Fruit fly (Drosophila melanogaster) whole organism, embryonic: Measurements from ENCODE around the gene jhamt.

Experiments used
- Bgb ChIP-seq: fragments of 200-800 bp; sonication (Bioruptor generic); IDR thresholded peaks from 2 replicates; pipeline ENCODE4 v1.3.6; 2022; ENCODE audit warnings: missing biosample characterization, missing genetic modification characterization; ENCODE audit not compliant: partially characterized antibody
- CG10366 ChIP-seq: fragments of 200-800 bp; sonication (Bioruptor generic); IDR thresholded peaks from 2 replicates; pipeline ENCODE4 v1.3.6; 2022; ENCODE audit warnings: missing biosample characterization, missing genetic modification characterization
- CG11560 ChIP-seq: fragments of 200-800 bp; sonication (Bioruptor generic); IDR thresholded peaks from 3 replicates; pipeline ENCODE4 v1.3.6; 2022; ENCODE audit warnings: missing biosample characterization, missing genetic modification characterization
- CG13424 ChIP-seq: fragments of 200-800 bp; sonication (Bioruptor generic); optimal IDR thresholded peaks from 2 replicates; lab custom pipeline; 2019; ENCODE audit warnings: missing biosample characterization, mild to moderate bottlenecking, missing genetic modification characterization, moderate library complexity
- CG13775 ChIP-seq: fragments of 200-800 bp; sonication (Bioruptor generic); optimal IDR thresholded peaks from 3 replicates; lab custom pipeline; 2017; ENCODE audit warnings: missing biosample characterization, mild to moderate bottlenecking, missing genetic modification characterization
- CG16779 ChIP-seq: fragments of 200-800 bp; sonication (Bioruptor generic); IDR thresholded peaks from 2 replicates; pipeline ENCODE4 v1.3.6; 2022; ENCODE audit warnings: missing biosample characterization, missing genetic modification characterization
- CG2116 ChIP-seq: fragments of 200-800 bp; sonication (Bioruptor generic); optimal IDR thresholded peaks from 3 replicates; lab custom pipeline; 2018; ENCODE audit warnings: missing biosample characterization, mild to moderate bottlenecking, missing genetic modification characterization
- CG2129 ChIP-seq: fragments of 200-800 bp; sonication (Bioruptor generic); IDR thresholded peaks from 2 replicates; pipeline ENCODE4 v1.3.6; 2022; ENCODE audit warnings: missing biosample characterization, missing genetic modification characterization; ENCODE audit not compliant: partially characterized antibody
- CG2199 ChIP-seq: fragments of 200-800 bp; sonication (Bioruptor generic); IDR thresholded peaks from 3 replicates; pipeline ENCODE4 v1.3.6; 2022; ENCODE audit warnings: missing biosample characterization, missing genetic modification characterization
- CG31441 ChIP-seq: fragments of 200-800 bp; sonication (Bioruptor generic); IDR thresholded peaks from 2 replicates; pipeline ENCODE4 v1.3.6; 2022; ENCODE audit warnings: missing biosample characterization, missing genetic modification characterization
- CG3995 ChIP-seq: fragments of 200-800 bp; sonication (Bioruptor generic); optimal IDR thresholded peaks from 3 replicates; lab custom pipeline; 2016; ENCODE audit warnings: missing biosample characterization, missing genetic modification characterization
- CG6272 ChIP-seq: fragments of 200-800 bp; sonication (Bioruptor generic); IDR thresholded peaks from 2 replicates; pipeline ENCODE4 v1.3.6; 2022; ENCODE audit warnings: missing biosample characterization, missing genetic modification characterization
- CG6813 ChIP-seq: fragments of 200-800 bp; sonication (Bioruptor generic); optimal IDR thresholded peaks from 2 replicates; lab custom pipeline; 2017; ENCODE audit warnings: missing biosample characterization, missing genetic modification characterization, mild to moderate bottlenecking, moderate library complexity, missing genetic modification reagents
- CG7839 ChIP-seq: fragments of 200-800 bp; sonication (Bioruptor generic); optimal IDR thresholded peaks from 3 replicates; lab custom pipeline; 2018; ENCODE audit warnings: missing biosample characterization, mild to moderate bottlenecking, missing genetic modification characterization, moderate library complexity
- CG7963 ChIP-seq: fragments of 200-800 bp; sonication (Bioruptor generic); IDR thresholded peaks from 3 replicates; pipeline ENCODE4 v1.3.6; 2022; ENCODE audit warnings: missing biosample characterization, missing genetic modification characterization; ENCODE audit not compliant: partially characterized antibody
- CG9215 ChIP-seq: fragments of 200-800 bp; sonication (Bioruptor generic); IDR thresholded peaks from 2 replicates; pipeline ENCODE4 v1.3.6; 2022; ENCODE audit warnings: missing biosample characterization, missing genetic modification characterization
- D19A ChIP-seq: fragments of 200-800 bp; optimal IDR thresholded peaks from 3 replicates; lab custom pipeline; 2019; ENCODE audit warnings: missing biosample characterization, mild to moderate bottlenecking, missing genetic modification characterization, moderate library complexity
- Deaf1 ChIP-seq: fragments of 200-800 bp; optimal IDR thresholded peaks from 3 replicates; lab custom pipeline; 2019; ENCODE audit warnings: missing biosample characterization, mild to moderate bottlenecking, missing genetic modification characterization, moderate library complexity
- Dek ChIP-seq: fragments of 200-800 bp; sonication (Bioruptor generic); optimal IDR thresholded peaks from 3 replicates; lab custom pipeline; 2019; ENCODE audit warnings: missing biosample characterization, mild to moderate bottlenecking, missing genetic modification characterization, moderate library complexity
- Doc3 ChIP-seq: fragments of 200-800 bp; sonication (Bioruptor generic); IDR thresholded peaks from 3 replicates; pipeline ENCODE4 v1.3.6; 2022; ENCODE audit warnings: missing biosample characterization, missing genetic modification characterization; ENCODE audit not compliant: partially characterized antibody
- Dref ChIP-seq: fragments of 200-800 bp; sonication (Bioruptor generic); IDR thresholded peaks from 2 replicates; pipeline ENCODE4 v1.3.6; 2022; ENCODE audit warnings: missing biosample characterization, missing genetic modification characterization
- Hmr ChIP-seq: fragments of 200-800 bp; sonication (Bioruptor generic); optimal IDR thresholded peaks from 3 replicates; lab custom pipeline; 2017; ENCODE audit warnings: mild to moderate bottlenecking, missing biosample characterization, missing genetic modification reagents, missing genetic modification characterization
- Hr3 ChIP-seq: fragments of 200-800 bp; sonication (Bioruptor generic); optimal IDR thresholded peaks from 3 replicates; lab custom pipeline; 2016; ENCODE audit warnings: missing biosample characterization, missing genetic modification characterization
- Hr51 ChIP-seq, 2 experiments: fragments of 200-800 bp; sonication (Bioruptor generic); optimal IDR thresholded peaks; 2 replicates in 1 of 2; 3 replicates in 1 of 2; lab custom pipeline; 2016 to 2018; ENCODE audit warnings: missing biosample characterization in 2 of 2, missing genetic modification characterization in 2 of 2, mild to moderate bottlenecking in 1 of 2, moderate library complexity in 1 of 2
- Lhr ChIP-seq: fragments of 200-800 bp; sonication (Bioruptor generic); optimal IDR thresholded peaks from 3 replicates; lab custom pipeline; 2017; ENCODE audit warnings: mild to moderate bottlenecking, missing biosample characterization, missing genetic modification reagents, missing genetic modification characterization
- Med ChIP-seq: fragments of 200-800 bp; sonication (Bioruptor generic); peaks from one replicate; lab custom pipeline; 2016; ENCODE audit warnings: missing biosample characterization, missing genetic modification characterization, mild to moderate bottlenecking, inconsistent platforms, moderate library complexity
- NC2α ChIP-seq: fragments of 200-800 bp; sonication (Bioruptor generic); optimal IDR thresholded peaks from 2 replicates; lab custom pipeline; 2016; ENCODE audit warnings: missing biosample characterization, missing genetic modification characterization
- Nf-YC ChIP-seq: fragments of 200-800 bp; optimal IDR thresholded peaks from 3 replicates; lab custom pipeline; 2019; ENCODE audit warnings: missing biosample characterization, mild to moderate bottlenecking, missing genetic modification characterization, moderate library complexity
- Six4 ChIP-seq: fragments of 200-800 bp; sonication (Bioruptor generic); optimal IDR thresholded peaks from 2 replicates; lab custom pipeline; 2016; ENCODE audit warnings: missing biosample characterization, missing genetic modification characterization
- Sox102F ChIP-seq: fragments of 200-800 bp; sonication (Bioruptor generic); optimal IDR thresholded peaks from 2 replicates; lab custom pipeline; 2018; ENCODE audit warnings: missing biosample characterization, mild to moderate bottlenecking, missing genetic modification characterization, moderate library complexity
- abd-A ChIP-seq: fragments of 200-800 bp; sonication (Bioruptor generic); optimal IDR thresholded peaks from 3 replicates; lab custom pipeline; 2019; ENCODE audit warnings: missing biosample characterization, mild to moderate bottlenecking, missing genetic modification characterization, moderate library complexity
- chinmo ChIP-seq: fragments of 200-800 bp; sonication (Bioruptor generic); IDR thresholded peaks from 4 replicates; pipeline ENCODE4 v1.3.6; 2022; ENCODE audit warnings: missing biosample characterization, missing genetic modification characterization; ENCODE audit not compliant: partially characterized antibody
- eve ChIP-seq, 2 experiments: fragments of >200 bp; optimal IDR thresholded peaks; 2 replicates each; lab custom pipeline; 2017; ENCODE audit warnings: missing biosample characterization in 2 of 2, missing genetic modification characterization in 2 of 2
- ewg ChIP-seq: fragments of 200-800 bp; sonication (Bioruptor generic); optimal IDR thresholded peaks from 3 replicates; lab custom pipeline; 2017; ENCODE audit warnings: mild to moderate bottlenecking, missing biosample characterization, missing genetic modification reagents, missing genetic modification characterization
- eyg ChIP-seq: fragments of 200-800 bp; sonication (Bioruptor generic); optimal IDR thresholded peaks from 3 replicates; lab custom pipeline; 2016; ENCODE audit warnings: missing biosample characterization, missing genetic modification characterization
- hkb ChIP-seq, 2 experiments: fragments of 200-800 bp in 1 of 2; fragments of >200 bp in 1 of 2; sonication (Bioruptor generic) in 1 of 2; IDR thresholded peaks in 1 of 2; optimal IDR thresholded peaks in 1 of 2; 2 replicates each; pipeline versions ENCODE4 v1.3.6 to Lab custom; 2017 to 2022; ENCODE audit warnings: missing biosample characterization in 1 of 2, missing genetic modification characterization in 1 of 2
- ind ChIP-seq: fragments of 200-800 bp; sonication (Bioruptor generic); optimal IDR thresholded peaks from 3 replicates; lab custom pipeline; 2016; ENCODE audit warnings: missing biosample characterization, missing genetic modification characterization
- inv ChIP-seq: fragments of 200-800 bp; sonication (Bioruptor generic); IDR thresholded peaks from 2 replicates; pipeline ENCODE4 v1.3.6; 2022; ENCODE audit warnings: missing biosample characterization, missing genetic modification characterization; ENCODE audit not compliant: partially characterized antibody
- oc ChIP-seq: fragments of 200-800 bp; sonication (Bioruptor generic); optimal IDR thresholded peaks from 2 replicates; lab custom pipeline; 2018; ENCODE audit warnings: missing biosample characterization, mild to moderate bottlenecking, missing genetic modification characterization, moderate library complexity
- odd ChIP-seq: fragments of 200-800 bp; sonication (Bioruptor generic); optimal IDR thresholded peaks from 2 replicates; lab custom pipeline; 2017; ENCODE audit warnings: missing biosample characterization, mild to moderate bottlenecking, missing genetic modification characterization
- phol ChIP-seq: fragments of 200-800 bp; sonication (Bioruptor generic); optimal IDR thresholded peaks from 3 replicates; lab custom pipeline; 2018; ENCODE audit warnings: missing biosample characterization, mild to moderate bottlenecking, missing genetic modification characterization, moderate library complexity
- sim ChIP-seq: fragments of 200-800 bp; sonication (Bioruptor generic); IDR thresholded peaks from 2 replicates; pipeline ENCODE4 v1.3.6; 2022; ENCODE audit warnings: missing biosample characterization, missing genetic modification characterization
- sima ChIP-seq: fragments of 200-800 bp; sonication (Bioruptor generic); optimal IDR thresholded peaks from 2 replicates; lab custom pipeline; 2016; ENCODE audit warnings: missing biosample characterization, missing genetic modification characterization
- sr ChIP-seq: fragments of 200-800 bp; sonication (Bioruptor generic); IDR thresholded peaks from 3 replicates; pipeline ENCODE4 v1.3.6; 2022; ENCODE audit warnings: missing biosample characterization, missing genetic modification characterization
- tna ChIP-seq: fragments of 200-800 bp; sonication (Bioruptor generic); IDR thresholded peaks from 2 replicates; pipeline ENCODE4 v1.3.6; 2022; ENCODE audit warnings: missing biosample characterization, missing genetic modification characterization; ENCODE audit not compliant: partially characterized antibody
- yki ChIP-seq: fragments of >200 bp; optimal IDR thresholded peaks from 3 replicates; lab custom pipeline; 2018

The jhamt gene

dm6 chr2L:16352585-16353580, 12.8 kb upstream of the jhamt start, which contains the start of the genes Hyls1, chif and CG4455 (continued):
- TF ChIP-seq abd-A (tag; lab: Kevin White, UChicago): peak; percentile 25
- TF ChIP-seq yki: peak; percentile 3
- no peak for TF ChIP-seq CG6813 (GFP tag; lab: Kevin White, UChicago)
- peak; percentile 71 for TF ChIP-seq CG7963
- peak; percentile 79 for TF ChIP-seq Dref (GFP tag; lab: Robert Waterston, UW)
- TF ChIP-seq sim (GFP tag; lab: Robert Waterston, UW): no peak
- peak; percentile 85 for TF ChIP-seq CG2129 (GFP tag; lab: Robert Waterston, UW)
- TF ChIP-seq chinmo (GFP tag; lab: Robert Waterston, UW): 0 out of 4 replicates have a peak, but pooled peaks have one; percentile 12
- peak; percentile 61; the same call in 1 of the 2 replicates for TF ChIP-seq tna (GFP tag; lab: Robert Waterston, UW)
- peak; percentile 64 for TF ChIP-seq Nf-YC (tag; lab: Kevin White, UChicago)
- no peak for TF ChIP-seq NC2α (GFP tag; lab: Kevin White, UChicago)
- peak; percentile 67 for TF ChIP-seq Med (GFP tag; lab: Kevin White, UChicago)
- peak; percentile 82 for TF ChIP-seq hkb (optimal IDR thresholded peaks at IDR 0.05; lab: Kevin White, UChicago)
- no peak for TF ChIP-seq hkb (GFP tag; IDR thresholded peaks at IDR 0.05; lab: Robert Waterston, UW)
- TF ChIP-seq sima: no peak
- TF ChIP-seq Hr51 (GFP tag; optimal IDR thresholded peaks at IDR 0.05; lab: Kevin White, UChicago): peak in 1 of 2 experiments; percentile 17
- no peak for TF ChIP-seq CG16779 (GFP tag; lab: Robert Waterston, UW)
- TF ChIP-seq CG13424 (tag; lab: Kevin White, UChicago): peak; percentile 65
- TF ChIP-seq CG3995 (GFP tag; lab: Kevin White, UChicago): peak; percentile 99
- TF ChIP-seq Dek (tag; lab: Kevin White, UChicago): peak; percentile 41
- TF ChIP-seq CG11560 (tag; lab: Robert Waterston, UW): no peak
- TF ChIP-seq ewg (GFP tag; lab: Kevin White, UChicago): peak; percentile 53
- TF ChIP-seq CG13775: peak; percentile 54
- TF ChIP-seq CG31441: peak; percentile 93
- TF ChIP-seq eve (GFP tag; optimal IDR thresholded peaks at IDR 0.05; lab: Kevin White, UChicago): peak in 1 of 2 experiments; percentile 66
- no peak for TF ChIP-seq CG6272
- peak; percentile 56 for TF ChIP-seq ind (GFP tag; lab: Kevin White, UChicago)
- TF ChIP-seq Sox102F (GFP tag; lab: Kevin White, UChicago): peak; percentile 4
- peak; percentile 42 for TF ChIP-seq D19A (tag; lab: Kevin White, UChicago)
- TF ChIP-seq CG7839: peak; percentile 39
- no peak for TF ChIP-seq eyg
- TF ChIP-seq CG10366 (GFP tag; lab: Robert Waterston, UW): no peak
- TF ChIP-seq odd (GFP tag; lab: Kevin White, UChicago): peak; percentile 5
- TF ChIP-seq Hr3 (GFP tag; lab: Kevin White, UChicago): peak; percentile 46
- TF ChIP-seq CG2199 (GFP tag; lab: Robert Waterston, UW): no peak
- peak; percentile 88 for TF ChIP-seq CG2116
- TF ChIP-seq CG9215 (GFP tag; lab: Robert Waterston, UW): peak; percentile 57
- TF ChIP-seq phol (tag; lab: Kevin White, UChicago): peak; percentile 63
- no peak for TF ChIP-seq sr (GFP tag; lab: Robert Waterston, UW)
- TF ChIP-seq Lhr (GFP tag; lab: Kevin White, UChicago): peak; percentile 47
- peak; percentile 7 for TF ChIP-seq Six4
- TF ChIP-seq oc (tag; lab: Kevin White, UChicago): peak; percentile 63
- TF ChIP-seq Hmr (GFP tag; lab: Kevin White, UChicago): peak; percentile 44
- TF ChIP-seq inv: peak; percentile 89
- TF ChIP-seq Doc3 (GFP tag; lab: Robert Waterston, UW): peak; percentile 87
- TF ChIP-seq Deaf1 (tag; lab: Kevin White, UChicago): peak; percentile 61
- TF ChIP-seq Bgb (GFP tag; lab: Robert Waterston, UW): peak; percentile 85
